Worm (Caenorhabditis elegans): ENCODE measurements around the gene sru-8.

Gene sru-8

ce11 chrV:9796562-9796961 lies 47.1 kb upstream of the sru-8 start, which contains the start of gene F46B6.9:
Gene F46B6.9, plus strand, starts transcription at chrV:9796862.
- TF ChIP-seq swsn-7 (tag; optimal IDR thresholded peaks at IDR 0.05) = no peak
- TF ChIP-seq nhr-90 (tag; optimal IDR thresholded peaks at IDR 0.05; ENCODE audit: poor library complexity) = no peak
- no peak for TF ChIP-seq fkh-8 (tag; optimal IDR thresholded peaks at IDR 0.05)
- TF ChIP-seq ceh-8 (GFP tag; optimal IDR thresholded peaks at IDR 0.05) = no peak
- TF ChIP-seq nhr-71 (tag; optimal IDR thresholded peaks at IDR 0.05) = no peak
- no peak for TF ChIP-seq ceh-88 (GFP tag; IDR thresholded peaks at IDR 0.05)
- no peak for TF ChIP-seq hlh-17 (GFP tag; optimal IDR thresholded peaks at IDR 0.05; ENCODE audit: borderline replicate concordance)
- TF ChIP-seq zag-1 (tag; optimal IDR thresholded peaks at IDR 0.05) = no peak
- no peak for TF ChIP-seq nhr-77 (tag; optimal IDR thresholded peaks at IDR 0.05)
- TF ChIP-seq jun-1 (tag; optimal IDR thresholded peaks at IDR 0.05) = no peak
- no peak for TF ChIP-seq lin-14 (GFP tag; optimal IDR thresholded peaks at IDR 0.05)
- no peak for TF ChIP-seq alr-1 (tag; optimal IDR thresholded peaks at IDR 0.05; ENCODE audit: borderline replicate concordance)
- no peak for TF ChIP-seq nhr-19 (GFP tag; conservative IDR thresholded peaks at IDR 0.05)
- TF ChIP-seq nhr-20 (tag; optimal IDR thresholded peaks at IDR 0.05) = no peak
- no peak for TF ChIP-seq fkh-4 (tag; optimal IDR thresholded peaks at IDR 0.05; ENCODE audit: borderline replicate concordance)
- no peak for TF ChIP-seq pag-3 (tag; optimal IDR thresholded peaks at IDR 0.05; ENCODE audit: borderline replicate concordance, insufficient read depth)
- no peak for TF ChIP-seq nhr-85 (tag)
- no peak for TF ChIP-seq xbp-1 (tag; optimal IDR thresholded peaks at IDR 0.05)

ce11 chrV:9798212-9798611 lies 45.5 kb upstream of the sru-8 start:
- TF ChIP-seq Y116A8C.19 (tag; optimal IDR thresholded peaks at IDR 0.05; ENCODE audit: borderline replicate concordance) (no peak), unc-98 (GFP tag; IDR thresholded peaks at IDR 0.05) (no peak), aha-1 (tag; optimal IDR thresholded peaks at IDR 0.05) (no peak), C16A3.4 (tag; optimal IDR thresholded peaks at IDR 0.05) (no peak), fkh-4 (tag; optimal IDR thresholded peaks at IDR 0.05; ENCODE audit: borderline replicate concordance) (peak; percentile 34), elt-2 (tag; optimal IDR thresholded peaks at IDR 0.05) (no peak), ztf-11 (tag; optimal IDR thresholded peaks at IDR 0.05) (no peak), alr-1 (tag; optimal IDR thresholded peaks at IDR 0.05; ENCODE audit: borderline replicate concordance) (no peak), ceh-63 (GFP tag; optimal IDR thresholded peaks at IDR 0.05) (no peak), dsc-1 (tag; optimal IDR thresholded peaks at IDR 0.05) (peak; percentile 87), hlh-17 (GFP tag; optimal IDR thresholded peaks at IDR 0.05; ENCODE audit: borderline replicate concordance) (no peak), efl-1 (optimal IDR thresholded peaks at IDR 0.05) (no peak), efl-1 (GFP tag; optimal IDR thresholded peaks at IDR 0.05 in 1 of 2) (peak in 1 of 2 experiments; percentile 51)

ce11 chrV:9799076-9799475 lies 44.6 kb upstream of the sru-8 start, which contains the start of gene F46B6.13:
Gene F46B6.13, minus strand, starts transcription at chrV:9799176.
- TF ChIP-seq grh-1 (GFP tag; IDR thresholded peaks at IDR 0.05) (no peak), vab-15 (tag; optimal IDR thresholded peaks at IDR 0.05) (no peak), ceh-8 (GFP tag; optimal IDR thresholded peaks at IDR 0.05) (no peak), swsn-7 (tag; optimal IDR thresholded peaks at IDR 0.05) (no peak), lsy-2 (tag; optimal IDR thresholded peaks at IDR 0.05) (no peak), unc-130 (tag; optimal IDR thresholded peaks at IDR 0.05) (no peak), nhr-47 (tag; optimal IDR thresholded peaks at IDR 0.05) (no peak), lin-35 (GFP tag; optimal IDR thresholded peaks at IDR 0.05) (no peak), zag-1 (tag; optimal IDR thresholded peaks at IDR 0.05) (no peak), ets-5 (GFP tag; IDR thresholded peaks at IDR 0.05) (no peak), snu-23 (GFP tag; optimal IDR thresholded peaks at IDR 0.05) (no peak)

- no peak for TF ChIP-seq unc-86 (tag; optimal IDR thresholded peaks at IDR 0.05)
- TF ChIP-seq unc-30 (tag; optimal IDR thresholded peaks at IDR 0.05) = no peak
- TF ChIP-seq nhr-90 (tag; optimal IDR thresholded peaks at IDR 0.05; ENCODE audit: poor library complexity) = no peak
- no peak for TF ChIP-seq tbx-2 (tag; optimal IDR thresholded peaks at IDR 0.05)
- TF ChIP-seq isw-1 (GFP tag; IDR thresholded peaks at IDR 0.05) = no peak
- no peak for TF ChIP-seq swsn-7 (tag; optimal IDR thresholded peaks at IDR 0.05)
- no peak for TF ChIP-seq mdl-1 (tag; optimal IDR thresholded peaks at IDR 0.05)
- no peak for TF ChIP-seq nhr-237 (tag; optimal IDR thresholded peaks at IDR 0.05)
These were observed 41.7 kb upstream of the sru-8 start, which contains the start of gene F46B6.10 for ce11 chrV:9801965-9802364. Gene F46B6.10, minus strand, starts transcription at chrV:9802065.
